Fruit fly (Drosophila melanogaster) whole organism, pupa: ENCODE results near the gene Ir7e.

Source experiments
- CG8159 ChIP-seq: fragments of 200-800 bp; sonication (Bioruptor generic); optimal IDR thresholded peaks from 3 replicates; lab custom pipeline; 2018; ENCODE audit warnings: missing biosample characterization, mild to moderate bottlenecking, missing genetic modification characterization, moderate library complexity
- EcR ChIP-seq: fragments of 200-800 bp; sonication (Bioruptor generic); optimal IDR thresholded peaks from 3 replicates; lab custom pipeline; 2019; ENCODE audit warnings: missing biosample characterization, missing genetic modification characterization, mild to moderate bottlenecking, moderate library complexity, missing genetic modification reagents

- TF ChIP-seq CG8159 (tag; lab: Kevin White, UChicago) (no peak), EcR (no peak)
These were observed 2.7 kb downstream of the Ir7e start, which contains the start of gene Ir7d for dm6 chrX:7878736-7879135.
